Worm (Caenorhabditis elegans) whole organism, young adult: ENCODE data around the gene T20D4.11.

Experiments
- B0261.1 ChIP-seq: sonication (generic microtip); optimal IDR thresholded peaks from 2 replicates; lab custom pipeline; 2016; ENCODE audit warnings: mild to moderate bottlenecking, missing genetic modification characterization, moderate library complexity, missing compliant biosample characterization
- C06A6.2 ChIP-seq: fragments of 200-800 bp; sonication (Bioruptor generic); conservative IDR thresholded peaks from 2 replicates; pipeline ENCODE4 v1.3.6; 2022; ENCODE audit warnings: missing genetic modification characterization, missing compliant biosample characterization
- F10E7.11 ChIP-seq: sonication (generic microtip); optimal IDR thresholded peaks from 2 replicates; lab custom pipeline; 2017; ENCODE audit warnings: mild to moderate bottlenecking, missing genetic modification characterization, moderate library complexity, missing compliant biosample characterization
- F55B11.4 ChIP-seq: sonication (generic microtip); optimal IDR thresholded peaks from 2 replicates; lab custom pipeline; 2016; ENCODE audit warnings: missing compliant biosample characterization, missing genetic modification characterization, borderline replicate concordance; ENCODE audit not compliant: insufficient read depth
- F57A8.1 ChIP-seq: fragments of 200-800 bp; sonication (Bioruptor generic); optimal IDR thresholded peaks from 2 replicates; lab custom pipeline; 2018; ENCODE audit warnings: mild to moderate bottlenecking, missing genetic modification characterization, moderate library complexity, missing compliant biosample characterization
- T26A5.8 ChIP-seq: sonication (generic microtip); optimal IDR thresholded peaks from 2 replicates; lab custom pipeline; 2016; ENCODE audit warnings: missing genetic modification characterization, missing compliant biosample characterization
- Y95B8A.8 ChIP-seq: fragments of 200-800 bp; sonication (Bioruptor generic); IDR thresholded peaks from 2 replicates; pipeline ENCODE4 v1.3.6; 2022; ENCODE audit warnings: missing genetic modification reagents, missing genetic modification characterization, missing compliant biosample characterization
- ama-1 ChIP-seq, 3 experiments: fragments of 150-350 bp in 1 of 3; sonication (generic microtip) in 2 of 3; optimal IDR thresholded peaks; 2 replicates each; lab custom pipeline; 2014 to 2018; ENCODE audit warnings: missing biosample characterization in 2 of 3, missing genetic modification characterization in 2 of 3, missing genetic modification reagents in 2 of 3
- atf-7 ChIP-seq: sonication (generic microtip); optimal IDR thresholded peaks from 2 replicates; lab custom pipeline; 2017; ENCODE audit warnings: mild to moderate bottlenecking, missing genetic modification characterization, missing compliant biosample characterization
- attf-6 ChIP-seq: fragments of 200-800 bp; sonication (Bioruptor generic); IDR thresholded peaks from 2 replicates; pipeline ENCODE4 v1.3.6; 2022; ENCODE audit warnings: missing genetic modification reagents, missing genetic modification characterization, missing compliant biosample characterization
- cebp-1 ChIP-seq, 2 experiments: fragments of 200-800 bp in 1 of 2; sonication (Bioruptor generic) in 1 of 2; sonication (generic microtip) in 1 of 2; IDR thresholded peaks in 1 of 2; optimal IDR thresholded peaks in 1 of 2; 2 replicates each; pipeline versions ENCODE4 v1.3.6 to Lab custom; 2017 to 2022; ENCODE audit warnings: missing compliant biosample characterization in 2 of 2, missing genetic modification characterization in 2 of 2, mild to moderate bottlenecking in 1 of 2, missing genetic modification reagents in 1 of 2, moderate library complexity in 1 of 2
- cebp-2 ChIP-seq: fragments of 200-800 bp; sonication (Bioruptor generic); IDR thresholded peaks from 2 replicates; pipeline ENCODE4 v1.3.6; 2022; ENCODE audit warnings: missing genetic modification characterization, missing compliant biosample characterization
- ceh-40 ChIP-seq: fragments of 200-800 bp; sonication (Bioruptor generic); IDR thresholded peaks from 2 replicates; pipeline ENCODE4 v1.3.6; 2022; ENCODE audit warnings: missing genetic modification characterization, missing compliant biosample characterization
- die-1 ChIP-seq: sonication (generic microtip); optimal IDR thresholded peaks from 2 replicates; lab custom pipeline; 2016; ENCODE audit warnings: missing genotype, mild to moderate bottlenecking, missing genetic modification characterization, missing compliant biosample characterization
- dpff-1 ChIP-seq: sonication (generic microtip); optimal IDR thresholded peaks from 2 replicates; lab custom pipeline; 2017; ENCODE audit warnings: mild to moderate bottlenecking, missing genetic modification characterization, missing compliant biosample characterization
- egl-18 ChIP-seq: fragments of 200-800 bp; sonication (Bioruptor generic); IDR thresholded peaks from 2 replicates; pipeline ENCODE4 v1.3.6; 2022; ENCODE audit warnings: missing genetic modification reagents, missing genetic modification characterization, missing compliant biosample characterization
- ets-4 ChIP-seq: fragments of 200-800 bp; sonication (Bioruptor generic); optimal IDR thresholded peaks from 2 replicates; lab custom pipeline; 2018; ENCODE audit warnings: mild to moderate bottlenecking, missing genetic modification characterization, missing compliant biosample characterization
- hlh-26 ChIP-seq: fragments of 200-800 bp; sonication (Bioruptor generic); conservative IDR thresholded peaks from 2 replicates; pipeline ENCODE4 v1.3.6; 2022; ENCODE audit warnings: missing genetic modification reagents, missing genetic modification characterization, missing compliant biosample characterization
- let-607 ChIP-seq, 2 experiments: fragments of 200-800 bp in 1 of 2; sonication (Bioruptor generic) in 1 of 2; sonication (generic microtip) in 1 of 2; optimal IDR thresholded peaks; 2 replicates each; lab custom pipeline; 2016 to 2018; ENCODE audit warnings: mild to moderate bottlenecking in 2 of 2, missing compliant biosample characterization in 2 of 2, missing genetic modification characterization in 2 of 2, moderate library complexity in 2 of 2, missing genotype in 1 of 2
- lin-54 ChIP-seq: fragments of 200-800 bp; sonication (Bioruptor generic); optimal IDR thresholded peaks from 2 replicates; lab custom pipeline; 2018; ENCODE audit warnings: mild to moderate bottlenecking, missing genetic modification characterization, missing compliant biosample characterization
- madf-6 ChIP-seq: fragments of 200-800 bp; sonication (Bioruptor generic); IDR thresholded peaks from 2 replicates; pipeline ENCODE4 v1.3.6; 2022; ENCODE audit warnings: missing genetic modification reagents, missing genetic modification characterization, missing compliant biosample characterization
- nfya-1 ChIP-seq: sonication (generic microtip); optimal IDR thresholded peaks from 2 replicates; lab custom pipeline; 2017; ENCODE audit warnings: antibody characterized with exemption, missing compliant biosample characterization, missing genetic modification characterization, borderline replicate concordance; ENCODE audit not compliant: insufficient read depth
- nfya-2 ChIP-seq: fragments of 200-800 bp; sonication (Bioruptor generic); IDR thresholded peaks from 2 replicates; pipeline ENCODE4 v1.3.6; 2022; ENCODE audit warnings: missing genetic modification reagents, missing genetic modification characterization, missing compliant biosample characterization
- nfyb-1 ChIP-seq: fragments of 200-800 bp; sonication (Bioruptor generic); IDR thresholded peaks from 2 replicates; pipeline ENCODE4 v1.3.6; 2022; ENCODE audit warnings: missing genetic modification reagents, missing genetic modification characterization, missing compliant biosample characterization
- nhr-179 ChIP-seq: sonication (generic microtip); optimal IDR thresholded peaks from 2 replicates; lab custom pipeline; 2016; ENCODE audit warnings: mild to moderate bottlenecking, missing genetic modification characterization, missing compliant biosample characterization
- nhr-27 ChIP-seq: fragments of 200-800 bp; sonication (Bioruptor generic); optimal IDR thresholded peaks from 2 replicates; lab custom pipeline; 2018; ENCODE audit warnings: mild to moderate bottlenecking, missing genetic modification characterization, moderate library complexity, missing compliant biosample characterization
- rcor-1 ChIP-seq: fragments of 200-800 bp; sonication (Bioruptor generic); IDR thresholded peaks from 2 replicates; pipeline ENCODE4 v1.3.6; 2022; ENCODE audit warnings: missing genetic modification reagents, missing genetic modification characterization, missing compliant biosample characterization
- snpc-1.3 ChIP-seq: sonication (generic microtip); optimal IDR thresholded peaks from 2 replicates; lab custom pipeline; 2017; ENCODE audit warnings: missing genetic modification characterization, mild to moderate bottlenecking, missing compliant biosample characterization, antibody characterized with exemption, moderate library complexity, missing genotype, missing genetic modification reagents; ENCODE audit not compliant: insufficient read depth
- unc-62 ChIP-seq: fragments of 150-350 bp; optimal IDR thresholded peaks from 2 replicates; lab custom pipeline; 2014; ENCODE audit warnings: missing biosample characterization, missing genetic modification reagents, missing genetic modification characterization
- zfh-2 ChIP-seq: fragments of 200-800 bp; sonication (Bioruptor generic); conservative IDR thresholded peaks from 2 replicates; pipeline ENCODE4 v1.3.6; 2022; ENCODE audit warnings: missing genetic modification reagents, missing genetic modification characterization, missing compliant biosample characterization
- ztf-22 ChIP-seq: fragments of 200-800 bp; sonication (Bioruptor generic); optimal IDR thresholded peaks from 2 replicates; lab custom pipeline; 2018; ENCODE audit warnings: mild to moderate bottlenecking, missing genetic modification characterization, moderate library complexity, missing compliant biosample characterization

T20D4.11 gene

ce11 chrV:3398314-3398713 lies at the start of gene T20D4.11:
T20D4.11 (plus strand) TSS chrV:3398690.
- no peak for TF ChIP-seq unc-62 (GFP tag; lab: Kevin White, UChicago)

ce11 chrV:3349877-3350276 lies 48.6 kb upstream of the T20D4.11 start, which contains the start of gene C17B7.15:
C17B7.15 (plus strand) TSS chrV:3350177.
- no peak for TF ChIP-seq nhr-27 (tag; lab: Kevin White, UChicago)
- TF ChIP-seq let-607 (tag; optimal IDR thresholded peaks at IDR 0.05; lab: Kevin White, UChicago), result no peak
- no peak for TF ChIP-seq ama-1 (optimal IDR thresholded peaks at IDR 0.05; lab: Kevin White, UChicago)
- no peak for TF ChIP-seq ama-1 (GFP tag; optimal IDR thresholded peaks at IDR 0.05; lab: Kevin White, UChicago)
- no peak for TF ChIP-seq cebp-2 (GFP tag; lab: Robert Waterston, UW)
- TF ChIP-seq cebp-1 (GFP tag; IDR thresholded peaks at IDR 0.05; lab: Robert Waterston, UW), result no peak
- no peak for TF ChIP-seq cebp-1 (tag; optimal IDR thresholded peaks at IDR 0.05; lab: Kevin White, UChicago)
- TF ChIP-seq nfyb-1 (GFP tag; lab: Robert Waterston, UW), result no peak
- TF ChIP-seq dpff-1 (tag; lab: Kevin White, UChicago), result no peak
- TF ChIP-seq F57A8.1 (GFP tag; lab: Kevin White, UChicago), result no peak

ce11 chrV:3351266-3351665 lies 47.2 kb upstream of the T20D4.11 start, which contains the start of gene str-63:
str-63 (plus strand) TSS chrV:3351566.
- TF ChIP-seq rcor-1 (GFP tag; lab: Robert Waterston, UW), result no peak
- no peak for TF ChIP-seq lin-54 (GFP tag; lab: Kevin White, UChicago)

ce11 chrV:3352925-3353324 lies 45.6 kb upstream of the T20D4.11 start, which contains the start of gene C17B7.12:
C17B7.12 (plus strand) TSS chrV:3353225.
- no peak for TF ChIP-seq B0261.1 (tag; lab: Kevin White, UChicago)
- TF ChIP-seq F10E7.11 (tag; lab: Kevin White, UChicago), result no peak
- no peak for TF ChIP-seq die-1 (tag; lab: Kevin White, UChicago)

ce11 chrV:3355544-3355943 lies 42.9 kb upstream of the T20D4.11 start:
- TF ChIP-seq atf-7 (tag; lab: Kevin White, UChicago) (no peak), nfya-2 (GFP tag; lab: Robert Waterston, UW) (no peak), nhr-179 (tag; lab: Kevin White, UChicago) (no peak), attf-6 (GFP tag; lab: Robert Waterston, UW) (no peak), F55B11.4 (tag; lab: Kevin White, UChicago) (no peak), T26A5.8 (tag; lab: Kevin White, UChicago) (no peak), F57A8.1 (GFP tag; lab: Kevin White, UChicago) (no peak), madf-6 (GFP tag; lab: Robert Waterston, UW) (no peak), egl-18 (GFP tag; lab: Robert Waterston, UW) (no peak), C06A6.2 (GFP tag; lab: Robert Waterston, UW) (no peak), Y95B8A.8 (GFP tag; lab: Robert Waterston, UW) (no peak), unc-62 (GFP tag; lab: Kevin White, UChicago) (no peak), ztf-22 (GFP tag; lab: Kevin White, UChicago) (no peak), zfh-2 (no peak), snpc-1.3 (tag; lab: Kevin White, UChicago) (no peak), hlh-26 (no peak), ama-1 (optimal IDR thresholded peaks at IDR 0.05; lab: Kevin White, UChicago) (no peak), ama-1 (GFP tag; optimal IDR thresholded peaks at IDR 0.05; lab: Kevin White, UChicago) (no peak), ceh-40 (GFP tag; lab: Robert Waterston, UW) (no peak), nfya-1 (no peak), ets-4 (GFP tag; lab: Kevin White, UChicago) (no peak)
